Fruit fly (Drosophila melanogaster) whole organism, embryonic: Measurements from ENCODE around the gene CG6415.
A peak's percentile ranks its signal among the peaks of the same experiment; 100 is the strongest.

ENCODE experiments used
- Asciz ChIP-seq: fragments of 200-800 bp; sonication (Bioruptor generic); optimal IDR thresholded peaks from 2 replicates; lab custom pipeline; 2017; ENCODE audit warnings: missing biosample characterization, mild to moderate bottlenecking, missing genetic modification characterization, missing genetic modification reagents
- Atf6 ChIP-seq: fragments of 200-800 bp; sonication (Bioruptor generic); IDR thresholded peaks from 2 replicates; pipeline ENCODE4 v1.3.6; 2022; ENCODE audit warnings: missing biosample characterization, missing genetic modification characterization
- B-H1 ChIP-seq: fragments of 200-800 bp; sonication (Bioruptor generic); IDR thresholded peaks from 3 replicates; pipeline ENCODE4 v1.3.6; 2022; ENCODE audit warnings: missing biosample characterization, missing genetic modification characterization
- BEAF-32 ChIP-seq: fragments of 200-800 bp; sonication (Bioruptor generic); optimal IDR thresholded peaks from 3 replicates; lab custom pipeline; 2017; ENCODE audit warnings: missing biosample characterization, missing genetic modification characterization, mild to moderate bottlenecking, moderate library complexity, missing genetic modification reagents
- CG11504 ChIP-seq: fragments of 200-800 bp; sonication (Bioruptor generic); optimal IDR thresholded peaks from 3 replicates; lab custom pipeline; 2019; ENCODE audit warnings: missing biosample characterization, mild to moderate bottlenecking, missing genetic modification characterization, moderate library complexity
- CG12236 ChIP-seq: fragments of 200-800 bp; sonication (Bioruptor generic); optimal IDR thresholded peaks from 2 replicates; lab custom pipeline; 2016; ENCODE audit warnings: missing biosample characterization, missing genetic modification characterization
- CG14667 ChIP-seq: fragments of 200-800 bp; sonication (Bioruptor generic); IDR thresholded peaks from 2 replicates; pipeline ENCODE4 v1.3.6; 2022; ENCODE audit warnings: missing biosample characterization, missing genetic modification characterization
- CG14710 ChIP-seq: fragments of 200-800 bp; sonication (Bioruptor generic); optimal IDR thresholded peaks from 3 replicates; lab custom pipeline; 2019; ENCODE audit warnings: missing biosample characterization, mild to moderate bottlenecking, missing genetic modification characterization, moderate library complexity
- CG17912 ChIP-seq: fragments of 200-800 bp; sonication (Bioruptor generic); optimal IDR thresholded peaks from 2 replicates; lab custom pipeline; 2018; ENCODE audit warnings: missing biosample characterization, mild to moderate bottlenecking, missing genetic modification characterization
- CG2199 ChIP-seq: fragments of 200-800 bp; sonication (Bioruptor generic); IDR thresholded peaks from 3 replicates; pipeline ENCODE4 v1.3.6; 2022; ENCODE audit warnings: missing biosample characterization, missing genetic modification characterization
- CG32772 ChIP-seq: fragments of 200-800 bp; sonication (Bioruptor generic); IDR thresholded peaks from 2 replicates; pipeline ENCODE4 v1.3.6; 2022; ENCODE audit warnings: missing biosample characterization, missing genetic modification characterization
- CG3281 ChIP-seq: fragments of 200-800 bp; sonication (Bioruptor generic); optimal IDR thresholded peaks from 3 replicates; lab custom pipeline; 2017; ENCODE audit warnings: missing biosample characterization, mild to moderate bottlenecking, missing genetic modification characterization
- CG4617 ChIP-seq: fragments of 200-800 bp; sonication (Bioruptor generic); optimal IDR thresholded peaks from 3 replicates; lab custom pipeline; 2016; ENCODE audit warnings: missing biosample characterization, missing genetic modification characterization, borderline replicate concordance
- CG4820 ChIP-seq: fragments of 200-800 bp; sonication (Bioruptor generic); optimal IDR thresholded peaks from 3 replicates; lab custom pipeline; 2016; ENCODE audit warnings: missing biosample characterization, missing genetic modification characterization
- CG7357 ChIP-seq: fragments of 200-800 bp; sonication (Bioruptor generic); IDR thresholded peaks from 3 replicates; pipeline ENCODE4 v1.3.6; 2022; ENCODE audit warnings: missing biosample characterization, missing genetic modification characterization
- CG7786 ChIP-seq: fragments of 200-800 bp; sonication (Bioruptor generic); optimal IDR thresholded peaks from 2 replicates; lab custom pipeline; 2016; ENCODE audit warnings: missing biosample characterization, missing genetic modification characterization
- CG8388 ChIP-seq: fragments of 200-800 bp; sonication (Bioruptor generic); optimal IDR thresholded peaks from 2 replicates; lab custom pipeline; 2019; ENCODE audit warnings: missing biosample characterization, mild to moderate bottlenecking, missing genetic modification characterization, moderate library complexity
- CG9437 ChIP-seq: fragments of 200-800 bp; sonication (Bioruptor generic); optimal IDR thresholded peaks from 2 replicates; lab custom pipeline; 2018; ENCODE audit warnings: missing biosample characterization, mild to moderate bottlenecking, missing genetic modification characterization
- D ChIP-seq, 2 experiments: fragments of 200-800 bp in 1 of 2; fragments of >200 bp in 1 of 2; sonication (Bioruptor generic) in 1 of 2; optimal IDR thresholded peaks; 2 replicates in 1 of 2; 3 replicates in 1 of 2; lab custom pipeline; 2017; ENCODE audit warnings: mild to moderate bottlenecking in 1 of 2, missing biosample characterization in 1 of 2, missing genetic modification characterization in 1 of 2, missing genetic modification reagents in 1 of 2
- E2f1 ChIP-seq: fragments of 200-800 bp; sonication (Bioruptor generic); IDR thresholded peaks from 2 replicates; pipeline ENCODE4 v1.3.6; 2022; ENCODE audit warnings: missing biosample characterization, missing genetic modification characterization
- HHEX ChIP-seq: fragments of 200-800 bp; sonication (Bioruptor generic); optimal IDR thresholded peaks from 3 replicates; lab custom pipeline; 2017; ENCODE audit warnings: missing biosample characterization, mild to moderate bottlenecking, missing genetic modification characterization, missing genetic modification reagents
- Hr39 ChIP-seq: fragments of >200 bp; optimal IDR thresholded peaks from 2 replicates; lab custom pipeline; 2017
- Lhr ChIP-seq: fragments of 200-800 bp; sonication (Bioruptor generic); optimal IDR thresholded peaks from 3 replicates; lab custom pipeline; 2017; ENCODE audit warnings: mild to moderate bottlenecking, missing biosample characterization, missing genetic modification reagents, missing genetic modification characterization
- NC2α ChIP-seq: fragments of 200-800 bp; sonication (Bioruptor generic); optimal IDR thresholded peaks from 2 replicates; lab custom pipeline; 2016; ENCODE audit warnings: missing biosample characterization, missing genetic modification characterization
- Sry-β ChIP-seq: fragments of 200-800 bp; sonication (Bioruptor generic); optimal IDR thresholded peaks from 2 replicates; lab custom pipeline; 2018; ENCODE audit warnings: missing biosample characterization, mild to moderate bottlenecking, missing genetic modification characterization, moderate library complexity
- Xrp1 ChIP-seq: fragments of 200-800 bp; sonication (Bioruptor generic); IDR thresholded peaks from 2 replicates; pipeline ENCODE4 v1.3.6; 2022; ENCODE audit warnings: missing biosample characterization, missing genetic modification characterization
- crol ChIP-seq: fragments of 200-800 bp; sonication (Bioruptor generic); IDR thresholded peaks from 2 replicates; pipeline ENCODE4 v1.3.6; 2022; ENCODE audit warnings: missing biosample characterization, missing genetic modification characterization
- da ChIP-seq: fragments of 200-800 bp; sonication (Bioruptor generic); optimal IDR thresholded peaks from 2 replicates; lab custom pipeline; 2016; ENCODE audit warnings: missing biosample characterization, missing genetic modification characterization
- dati ChIP-seq: fragments of 200-800 bp; sonication (Bioruptor generic); IDR thresholded peaks from 2 replicates; pipeline ENCODE4 v1.3.6; 2022; ENCODE audit warnings: missing biosample characterization, missing genetic modification characterization
- dpn ChIP-seq, 2 experiments: fragments of 200-800 bp; sonication (Bioruptor generic); optimal IDR thresholded peaks; 3 replicates each; lab custom pipeline; 2016; ENCODE audit warnings: missing biosample characterization in 2 of 2, missing genetic modification characterization in 2 of 2
- dysf ChIP-seq: fragments of 200-800 bp; sonication (Bioruptor generic); IDR thresholded peaks from 3 replicates; pipeline ENCODE4 v1.3.6; 2022; ENCODE audit warnings: missing biosample characterization, missing genetic modification characterization
- gce ChIP-seq: fragments of 200-800 bp; sonication (Bioruptor generic); IDR thresholded peaks from 3 replicates; pipeline ENCODE4 v1.3.6; 2022; ENCODE audit warnings: missing biosample characterization, missing genetic modification characterization
- mam ChIP-seq: fragments of 200-800 bp; sonication (Bioruptor generic); optimal IDR thresholded peaks from 3 replicates; lab custom pipeline; 2016; ENCODE audit warnings: missing biosample characterization, missing genetic modification characterization
- nau ChIP-seq: fragments of 200-800 bp; sonication (Bioruptor generic); optimal IDR thresholded peaks from 3 replicates; lab custom pipeline; 2017; ENCODE audit warnings: missing biosample characterization, mild to moderate bottlenecking, missing genetic modification characterization, missing genetic modification reagents
- sc ChIP-seq, 3 experiments: fragments of >200 bp in 2 of 3; fragments of 200-800 bp in 1 of 3; sonication (Bioruptor generic) in 1 of 3; optimal IDR thresholded peaks; 2 replicates in 2 of 3; 3 replicates in 1 of 3; lab custom pipeline; 2017; ENCODE audit warnings: mild to moderate bottlenecking in 1 of 3, missing biosample characterization in 1 of 3, missing genetic modification characterization in 1 of 3, missing genetic modification reagents in 1 of 3
- sisA ChIP-seq: fragments of 200-800 bp; sonication (Bioruptor generic); IDR thresholded peaks from 2 replicates; pipeline ENCODE4 v1.3.6; 2022; ENCODE audit warnings: missing biosample characterization, missing genetic modification characterization
- slp2 ChIP-seq: fragments of 200-800 bp; sonication (Bioruptor generic); optimal IDR thresholded peaks from 2 replicates; lab custom pipeline; 2016; ENCODE audit warnings: missing biosample characterization, missing genetic modification characterization
- tap ChIP-seq: fragments of 200-800 bp; optimal IDR thresholded peaks from 3 replicates; lab custom pipeline; 2019; ENCODE audit warnings: missing biosample characterization, mild to moderate bottlenecking, missing genetic modification characterization, moderate library complexity
- tna ChIP-seq: fragments of 200-800 bp; sonication (Bioruptor generic); IDR thresholded peaks from 2 replicates; pipeline ENCODE4 v1.3.6; 2022; ENCODE audit warnings: missing biosample characterization, missing genetic modification characterization; ENCODE audit not compliant: partially characterized antibody
- usp ChIP-seq: fragments of >200 bp; optimal IDR thresholded peaks from 2 replicates; lab custom pipeline; 2017; ENCODE audit warnings: missing biosample characterization, missing genetic modification characterization
- yki ChIP-seq: fragments of >200 bp; optimal IDR thresholded peaks from 3 replicates; lab custom pipeline; 2018
- zen ChIP-seq: fragments of 200-800 bp; sonication (Bioruptor generic); optimal IDR thresholded peaks from 3 replicates; lab custom pipeline; 2018; ENCODE audit warnings: missing biosample characterization, mild to moderate bottlenecking, missing genetic modification characterization, moderate library complexity
- zf30C ChIP-seq: fragments of 200-800 bp; sonication (Bioruptor generic); optimal IDR thresholded peaks from 3 replicates; lab custom pipeline; 2018; ENCODE audit warnings: missing biosample characterization, mild to moderate bottlenecking, missing genetic modification characterization

CG6415 gene

dm6 chr2L:10703281-10703680 is at the start of gene CG6415 (continued):
- TF ChIP-seq CG8388 (peak; percentile 72), CG9437 (GFP tag; lab: Kevin White, UChicago) (peak; percentile 29), E2f1 (GFP tag; lab: Robert Waterston, UW) (peak; percentile 68), CG14667 (GFP tag; lab: Robert Waterston, UW) (0 out of 2 replicates have a peak, but pooled peaks have one; percentile 31), Xrp1 (GFP tag; lab: Robert Waterston, UW) (peak; percentile 86), tna (GFP tag; lab: Robert Waterston, UW) (no peak), crol (0 out of 2 replicates have a peak, but pooled peaks have one; percentile 21), sisA (GFP tag; lab: Robert Waterston, UW) (peak; percentile 48), Asciz (GFP tag; lab: Kevin White, UChicago) (peak; percentile 44), CG32772 (GFP tag; lab: Robert Waterston, UW) (peak; percentile 72), nau (GFP tag; lab: Kevin White, UChicago) (peak; percentile 31), CG12236 (GFP tag; lab: Kevin White, UChicago) (peak; percentile 32), HHEX (peak; percentile 70), CG17912 (GFP tag; lab: Kevin White, UChicago) (no peak), usp (GFP tag; lab: Kevin White, UChicago) (no peak), yki (lab: Kevin White, UChicago) (no peak), mam (GFP tag; lab: Kevin White, UChicago) (peak; percentile 81), CG7357 (GFP tag; lab: Robert Waterston, UW) (peak; percentile 72), Atf6 (GFP tag; lab: Robert Waterston, UW) (peak; percentile 77), CG4820 (GFP tag; lab: Kevin White, UChicago) (peak; percentile 75), CG3281 (peak; percentile 76), gce (peak; percentile 56; the same call in 1 of the 3 replicates), Hr39 (no peak), BEAF-32 (GFP tag; lab: Kevin White, UChicago) (no peak), zf30C (GFP tag; lab: Kevin White, UChicago) (peak; percentile 66), NC2α (GFP tag; lab: Kevin White, UChicago) (peak; percentile 47), D (optimal IDR thresholded peaks at IDR 0.05; lab: Kevin White, UChicago) (no peak), D (GFP tag; optimal IDR thresholded peaks at IDR 0.05; lab: Kevin White, UChicago) (peak; percentile 68), tap (peak; percentile 73), B-H1 (GFP tag; lab: Robert Waterston, UW) (peak; percentile 53), dysf (GFP tag; lab: Robert Waterston, UW) (peak; percentile 80)
- TF ChIP-seq, all 482 proteins: peak for 337

- no peak for TF ChIP-seq dati (GFP tag; lab: Robert Waterston, UW)
- no peak for TF ChIP-seq CG14710 (tag; lab: Kevin White, UChicago)
- TF ChIP-seq CG2199 (GFP tag; lab: Robert Waterston, UW) = 0 out of 3 replicates have a peak, but pooled peaks have one; percentile 30
- no peak for TF ChIP-seq CG7786 (GFP tag; lab: Kevin White, UChicago)
- TF ChIP-seq Sry-β (GFP tag; lab: Kevin White, UChicago) = no peak
- TF ChIP-seq slp2 = no peak
- no peak for TF ChIP-seq dpn (GFP tag; optimal IDR thresholded peaks at IDR 0.05; lab: Kevin White, UChicago)
- TF ChIP-seq CG11504 (tag; lab: Kevin White, UChicago) = peak; percentile 99
- TF ChIP-seq zen = peak; percentile 19
- TF ChIP-seq CG4617 (GFP tag; lab: Kevin White, UChicago) = no peak
- no peak for TF ChIP-seq Lhr (GFP tag; lab: Kevin White, UChicago)
- TF ChIP-seq da (GFP tag; lab: Kevin White, UChicago) = no peak
- no peak for TF ChIP-seq sc (optimal IDR thresholded peaks at IDR 0.05; lab: Kevin White, UChicago)
- TF ChIP-seq sc (GFP tag; optimal IDR thresholded peaks at IDR 0.05; lab: Kevin White, UChicago) = no peak
These were observed 48.9 kb upstream of the CG6415 start for dm6 chr2L:10654520-10654919.
